Worm (Caenorhabditis elegans): ENCODE results near the gene apc-2.

- TF ChIP-seq hmbx-1 (tag; optimal IDR thresholded peaks at IDR 0.05) = no peak
- TF ChIP-seq tbx-37 (GFP tag; conservative IDR thresholded peaks at IDR 0.05) = no peak
- TF ChIP-seq flt-1 (GFP tag; IDR thresholded peaks at IDR 0.05) = no peak
- no peak for TF ChIP-seq ama-1 (optimal IDR thresholded peaks at IDR 0.05)
- TF ChIP-seq ets-7 (tag; optimal IDR thresholded peaks at IDR 0.05) = no peak
Measured at ce11 chrIII:8129195-8129594, 48.8 kb downstream of the apc-2 start.
